Worm (Caenorhabditis elegans) whole organism, young adult: Measurements from ENCODE around the gene ubq-2.

Experiments
- F22D6.2 ChIP-seq: sonication (generic microtip); optimal IDR thresholded peaks from 2 replicates; lab custom pipeline; 2016; ENCODE audit warnings: mild to moderate bottlenecking, missing genetic modification characterization, missing compliant biosample characterization
- ama-1 ChIP-seq, 3 experiments: fragments of 150-350 bp in 1 of 3; sonication (generic microtip) in 2 of 3; optimal IDR thresholded peaks; 2 replicates each; lab custom pipeline; 2014 to 2018; ENCODE audit warnings: missing biosample characterization in 2 of 3, missing genetic modification characterization in 2 of 3, missing genetic modification reagents in 2 of 3
- attf-6 ChIP-seq: fragments of 200-800 bp; sonication (Bioruptor generic); IDR thresholded peaks from 2 replicates; pipeline ENCODE4 v1.3.6; 2022; ENCODE audit warnings: missing genetic modification reagents, missing genetic modification characterization, missing compliant biosample characterization
- ccch-3 ChIP-seq: fragments of 200-800 bp; sonication (Bioruptor generic); optimal IDR thresholded peaks from 2 replicates; lab custom pipeline; 2018; ENCODE audit warnings: mild to moderate bottlenecking, missing genetic modification characterization, missing compliant biosample characterization
- dpff-1 ChIP-seq: sonication (generic microtip); optimal IDR thresholded peaks from 2 replicates; lab custom pipeline; 2017; ENCODE audit warnings: mild to moderate bottlenecking, missing genetic modification characterization, missing compliant biosample characterization
- fkh-3 ChIP-seq: sonication (generic microtip); optimal IDR thresholded peaks from 2 replicates; lab custom pipeline; 2016; ENCODE audit warnings: mild to moderate bottlenecking, missing genetic modification characterization, missing compliant biosample characterization
- him-1 ChIP-seq: sonication (generic microtip); optimal IDR thresholded peaks from 2 replicates; lab custom pipeline; 2016; ENCODE audit warnings: missing genotype, missing genetic modification reagents, missing genetic modification characterization, missing compliant biosample characterization
- let-526 ChIP-seq: fragments of 200-800 bp; sonication (Bioruptor generic); IDR thresholded peaks from 2 replicates; pipeline ENCODE4 v1.3.6; 2022; ENCODE audit warnings: missing genetic modification reagents, missing genetic modification characterization, missing compliant biosample characterization
- lsl-1 ChIP-seq: fragments of 200-800 bp; sonication (Bioruptor generic); optimal IDR thresholded peaks from 2 replicates; lab custom pipeline; 2018; ENCODE audit warnings: mild to moderate bottlenecking, missing genetic modification characterization, moderate library complexity, missing compliant biosample characterization
- mel-28 ChIP-seq: sonication (generic microtip); optimal IDR thresholded peaks from 2 replicates; lab custom pipeline; 2016; ENCODE audit warnings: borderline replicate concordance, mild to moderate bottlenecking, missing genetic modification characterization, missing compliant biosample characterization
- pha-4 ChIP-seq: fragments of 150-350 bp; sonication (generic microtip); optimal IDR thresholded peaks from 2 replicates; lab custom pipeline; 2014; ENCODE audit warnings: missing biosample characterization, missing genetic modification reagents, missing genetic modification characterization
- rcor-1 ChIP-seq: fragments of 200-800 bp; sonication (Bioruptor generic); IDR thresholded peaks from 2 replicates; pipeline ENCODE4 v1.3.6; 2022; ENCODE audit warnings: missing genetic modification reagents, missing genetic modification characterization, missing compliant biosample characterization
- unc-130 ChIP-seq: sonication (generic microtip); optimal IDR thresholded peaks from 2 replicates; lab custom pipeline; 2016; ENCODE audit warnings: missing genetic modification reagents, missing genetic modification characterization, missing compliant biosample characterization
- ztf-3 ChIP-seq: fragments of 200-800 bp; sonication (Bioruptor generic); optimal IDR thresholded peaks from 2 replicates; lab custom pipeline; 2018; ENCODE audit warnings: mild to moderate bottlenecking, missing genetic modification characterization, missing compliant biosample characterization

- TF ChIP-seq ama-1 (optimal IDR thresholded peaks at IDR 0.05; lab: Kevin White, UChicago), result no peak
- no peak for TF ChIP-seq ama-1 (GFP tag; optimal IDR thresholded peaks at IDR 0.05; lab: Kevin White, UChicago)
- TF ChIP-seq mel-28 (tag; lab: Kevin White, UChicago), result no peak
- no peak for TF ChIP-seq let-526
- TF ChIP-seq him-1 (tag; lab: Kevin White, UChicago), result no peak
- TF ChIP-seq pha-4 (tag; lab: Kevin White, UChicago), result no peak
- no peak for TF ChIP-seq F22D6.2
- no peak for TF ChIP-seq lsl-1 (GFP tag; lab: Kevin White, UChicago)
- TF ChIP-seq unc-130 (GFP tag; lab: Kevin White, UChicago), result no peak
- no peak for TF ChIP-seq fkh-3 (tag; lab: Kevin White, UChicago)
- no peak for TF ChIP-seq rcor-1 (GFP tag; lab: Robert Waterston, UW)
- no peak for TF ChIP-seq ccch-3 (GFP tag; lab: Kevin White, UChicago)
- no peak for TF ChIP-seq ztf-3 (GFP tag; lab: Kevin White, UChicago)
- TF ChIP-seq dpff-1 (tag; lab: Kevin White, UChicago), result no peak
- no peak for TF ChIP-seq attf-6
Measured at ce11 chrIII:13000457-13000856, 22.1 kb upstream of the ubq-2 start, which contains the start of gene ZK1010.8.
